Fruit fly (Drosophila melanogaster): ENCODE data around the gene CG1239.

CG1239 gene

DNA sequence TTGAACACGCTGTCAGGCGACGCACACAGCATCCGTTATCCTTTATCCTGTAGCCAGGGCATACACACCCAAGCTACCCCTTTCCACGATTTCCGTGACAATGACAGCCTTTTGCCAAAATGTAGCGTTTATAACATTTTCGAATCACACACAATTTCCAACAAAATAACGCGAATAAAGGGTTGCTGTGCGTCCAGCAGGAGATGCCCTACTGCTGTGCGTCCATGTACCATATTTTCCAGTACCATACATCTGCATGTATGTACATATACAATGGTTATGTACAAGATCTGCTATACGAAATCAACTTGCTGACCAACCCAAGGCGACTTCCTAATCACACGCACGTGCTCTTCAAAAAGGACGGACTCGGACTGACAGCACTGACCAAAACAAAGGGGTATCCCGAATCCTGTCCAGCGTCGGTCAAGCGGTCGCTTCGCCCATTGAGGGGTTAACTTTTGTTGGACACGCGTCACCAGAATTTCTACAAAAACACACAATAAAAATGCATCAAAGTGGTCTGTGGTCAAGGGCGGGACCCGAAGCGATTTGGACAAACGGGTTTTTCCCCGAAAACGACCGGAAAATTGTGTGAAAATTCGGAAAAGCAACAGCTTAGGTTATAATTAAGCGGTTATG is 5.5 kb upstream of the CG1239 start:
- no peak for TF ChIP-seq CG1620 (GFP tag; optimal IDR thresholded peaks at IDR 0.05)
- no peak for TF ChIP-seq tj (GFP tag; optimal IDR thresholded peaks at IDR 0.05)
- TF ChIP-seq CG33017 (tag; optimal IDR thresholded peaks at IDR 0.05), result no peak
- TF ChIP-seq bab1 (GFP tag; optimal IDR thresholded peaks at IDR 0.05), result no peak
- no peak for TF ChIP-seq Clk (GFP tag; optimal IDR thresholded peaks at IDR 0.05)
- TF ChIP-seq CG14711 (tag; optimal IDR thresholded peaks at IDR 0.05), result no peak
- TF ChIP-seq Crg-1 (GFP tag; optimal IDR thresholded peaks at IDR 0.05), result no peak
- TF ChIP-seq cnc (optimal IDR thresholded peaks at IDR 0.05), result no peak
- TF ChIP-seq CG11617 (GFP tag; optimal IDR thresholded peaks at IDR 0.05), result no peak
- no peak for TF ChIP-seq Hr96 (GFP tag; optimal IDR thresholded peaks at IDR 0.05)
- TF ChIP-seq Mnt (GFP tag; optimal IDR thresholded peaks at IDR 0.05), result no peak
- TF ChIP-seq cic (GFP tag; optimal IDR thresholded peaks at IDR 0.05), result no peak
- no peak for TF ChIP-seq CG7101 (tag; optimal IDR thresholded peaks at IDR 0.05)
- TF ChIP-seq ovo (GFP tag; optimal IDR thresholded peaks at IDR 0.05), result no peak
- no peak for TF ChIP-seq kay (GFP tag; ENCODE audit: borderline replicate concordance)
- no peak for TF ChIP-seq CG7045 (GFP tag; optimal IDR thresholded peaks at IDR 0.05)
- TF ChIP-seq CG12768 (GFP tag; optimal IDR thresholded peaks at IDR 0.05), result no peak
- no peak for TF ChIP-seq toe (GFP tag; optimal IDR thresholded peaks at IDR 0.05)

DNA sequence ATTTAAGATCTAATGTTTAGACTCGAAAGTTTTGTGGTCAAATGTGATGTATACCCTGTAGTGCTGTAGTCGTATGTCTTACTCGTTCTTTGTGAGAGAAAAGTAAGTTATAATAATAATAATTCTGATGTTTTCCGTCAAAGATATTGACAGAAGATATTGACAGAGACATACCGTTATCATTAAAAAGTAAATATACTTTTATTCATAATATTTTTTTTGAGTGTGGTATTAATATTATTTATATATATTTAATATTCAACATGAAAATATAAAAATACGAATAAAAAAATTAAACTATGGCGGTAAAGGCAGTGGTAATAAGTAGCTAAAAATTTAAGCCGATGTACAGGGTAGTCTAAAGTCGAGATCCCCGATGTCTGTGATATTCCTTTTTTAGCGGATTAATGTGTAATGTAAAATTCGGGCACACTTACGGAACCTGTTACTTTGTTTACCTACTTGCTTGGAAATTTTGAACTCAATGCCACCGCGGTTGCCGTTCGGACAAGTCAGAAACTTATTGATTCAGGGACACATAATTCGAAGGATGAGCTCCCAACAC is 3.1 kb downstream of the CG1239 start, which contains the start of the genes CG2100 and CG1236:
TSS of gene CG2100 (minus strand) at position 51 of the 565 bp plus-strand sequence.
TSS of gene CG1236 (plus strand) at position 444 of the 565 bp plus-strand sequence.
- TF ChIP-seq cic (GFP tag; optimal IDR thresholded peaks at IDR 0.05) (peak; percentile 18), Mnt (GFP tag; optimal IDR thresholded peaks at IDR 0.05) (peak; percentile 4), bab1 (GFP tag; optimal IDR thresholded peaks at IDR 0.05) (peak; percentile 73), CG11617 (GFP tag; optimal IDR thresholded peaks at IDR 0.05) (peak; percentile 91), Crg-1 (GFP tag; optimal IDR thresholded peaks at IDR 0.05) (peak; percentile 33), ovo (GFP tag; optimal IDR thresholded peaks at IDR 0.05) (peak; percentile 52), pad (GFP tag; optimal IDR thresholded peaks at IDR 0.05) (peak; percentile 67), CG1620 (GFP tag; optimal IDR thresholded peaks at IDR 0.05) (peak; percentile 22), CG14711 (tag; optimal IDR thresholded peaks at IDR 0.05) (peak; percentile 76), CG7045 (GFP tag; optimal IDR thresholded peaks at IDR 0.05) (peak; percentile 81), CG7101 (tag; optimal IDR thresholded peaks at IDR 0.05) (peak; percentile 80), Clk (GFP tag; optimal IDR thresholded peaks at IDR 0.05) (no peak), CG33017 (tag; optimal IDR thresholded peaks at IDR 0.05) (peak; percentile 80), cnc (optimal IDR thresholded peaks at IDR 0.05) (no peak), CG12768 (GFP tag; optimal IDR thresholded peaks at IDR 0.05) (peak; percentile 69), CG5204 (GFP tag; optimal IDR thresholded peaks at IDR 0.05) (no peak), kay (GFP tag; ENCODE audit: borderline replicate concordance) (no peak), Hr96 (GFP tag; optimal IDR thresholded peaks at IDR 0.05) (no peak), tj (GFP tag; optimal IDR thresholded peaks at IDR 0.05) (peak; percentile 61), toe (GFP tag; optimal IDR thresholded peaks at IDR 0.05) (no peak)

DNA sequence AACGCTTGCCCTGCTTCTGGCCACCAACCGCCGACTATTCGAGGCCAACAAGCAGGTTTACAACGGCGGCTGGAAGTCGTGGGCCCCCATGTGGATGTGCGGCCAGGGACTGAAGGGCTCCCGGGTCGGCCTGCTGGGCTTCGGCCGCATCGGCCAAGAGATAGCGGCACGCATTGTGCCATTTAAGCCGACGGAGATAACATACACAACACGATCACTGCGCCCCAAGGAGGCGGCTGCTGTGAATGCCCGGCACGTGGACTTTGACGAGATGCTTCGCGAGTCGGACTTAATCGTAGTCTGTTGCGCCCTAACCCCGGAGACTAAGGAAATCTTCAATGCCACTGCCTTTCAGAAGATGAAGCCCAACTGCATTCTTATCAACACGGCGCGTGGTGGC is 4.0 kb downstream of the CG1239 start:
- TF ChIP-seq CG11617 (GFP tag; optimal IDR thresholded peaks at IDR 0.05) (no peak), CG12768 (GFP tag; optimal IDR thresholded peaks at IDR 0.05) (no peak), tj (GFP tag; optimal IDR thresholded peaks at IDR 0.05) (no peak), pad (GFP tag; optimal IDR thresholded peaks at IDR 0.05) (no peak), Mnt (GFP tag; optimal IDR thresholded peaks at IDR 0.05) (no peak)

DNA sequence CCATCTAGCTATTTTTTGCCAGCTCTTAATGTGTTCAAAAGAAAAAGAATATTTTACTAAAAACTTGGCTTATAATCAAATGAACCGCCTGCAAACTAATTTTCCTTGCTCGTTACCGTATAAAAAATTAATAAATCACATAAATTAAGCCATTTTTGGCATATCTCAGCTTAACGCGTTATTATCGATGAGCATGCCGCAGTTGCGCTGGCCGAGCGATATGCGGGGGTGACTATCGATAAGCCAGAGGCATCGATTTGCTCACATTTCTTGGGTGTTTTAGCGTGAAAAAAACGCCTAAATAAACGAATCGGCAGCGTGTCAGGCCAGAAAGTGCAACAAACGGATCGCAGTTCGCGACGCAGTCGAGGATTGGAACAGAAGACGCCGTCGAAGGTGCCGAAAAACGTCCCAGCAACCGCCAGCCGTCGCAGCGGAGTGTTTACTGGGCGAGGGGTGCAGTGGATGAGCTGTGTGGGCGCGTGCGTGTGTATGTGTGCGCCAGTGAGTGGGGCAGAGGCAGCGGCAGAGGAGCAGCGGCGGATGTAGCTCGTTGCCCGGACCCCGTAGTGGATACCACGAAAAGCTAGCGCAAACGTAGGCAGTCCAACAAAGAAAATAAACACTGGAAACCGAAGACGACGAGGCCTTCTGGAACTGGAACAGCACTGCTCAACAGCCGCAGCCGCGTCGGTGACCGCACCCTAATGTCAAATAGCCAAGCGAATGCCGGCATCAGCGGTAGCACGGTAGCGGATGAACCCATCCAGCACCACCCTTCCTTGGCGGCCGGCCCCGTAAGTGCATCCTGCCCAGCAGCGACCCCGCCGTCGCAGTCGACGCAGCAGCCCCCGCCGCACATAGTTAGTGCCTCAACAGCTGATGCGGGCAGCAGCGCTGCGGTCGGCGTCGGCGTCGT is 9.2 kb downstream of the CG1239 start, which contains the start of the genes Sym and Madm:
TSS of gene Sym (minus strand) at position 199 of the 919 bp plus-strand sequence.
TSS of gene Madm (plus strand) at position 233 of the 919 bp plus-strand sequence.
- TF ChIP-seq cnc (optimal IDR thresholded peaks at IDR 0.05) (no peak), Hr96 (GFP tag; optimal IDR thresholded peaks at IDR 0.05) (peak; percentile 51), tj (GFP tag; optimal IDR thresholded peaks at IDR 0.05) (peak; percentile 42), cic (GFP tag; optimal IDR thresholded peaks at IDR 0.05) (no peak), Mnt (GFP tag; optimal IDR thresholded peaks at IDR 0.05) (peak; percentile 63), CG1620 (GFP tag; optimal IDR thresholded peaks at IDR 0.05) (peak; percentile 40), toe (GFP tag; optimal IDR thresholded peaks at IDR 0.05) (no peak), kay (GFP tag; ENCODE audit: borderline replicate concordance) (no peak), CG11617 (GFP tag; optimal IDR thresholded peaks at IDR 0.05) (peak; percentile 34), CG5204 (GFP tag; optimal IDR thresholded peaks at IDR 0.05) (peak; percentile 15), CG14711 (tag; optimal IDR thresholded peaks at IDR 0.05) (peak; percentile 11), CG7101 (tag; optimal IDR thresholded peaks at IDR 0.05) (peak; percentile 19), CG12768 (GFP tag; optimal IDR thresholded peaks at IDR 0.05) (no peak), Crg-1 (GFP tag; optimal IDR thresholded peaks at IDR 0.05) (peak; percentile 3), Clk (GFP tag; optimal IDR thresholded peaks at IDR 0.05) (no peak), CG33017 (tag; optimal IDR thresholded peaks at IDR 0.05) (no peak), ovo (GFP tag; optimal IDR thresholded peaks at IDR 0.05) (peak; percentile 15), bab1 (GFP tag; optimal IDR thresholded peaks at IDR 0.05) (peak; percentile 41), pad (GFP tag; optimal IDR thresholded peaks at IDR 0.05) (peak; percentile 13), CG7045 (GFP tag; optimal IDR thresholded peaks at IDR 0.05) (no peak)

DNA sequence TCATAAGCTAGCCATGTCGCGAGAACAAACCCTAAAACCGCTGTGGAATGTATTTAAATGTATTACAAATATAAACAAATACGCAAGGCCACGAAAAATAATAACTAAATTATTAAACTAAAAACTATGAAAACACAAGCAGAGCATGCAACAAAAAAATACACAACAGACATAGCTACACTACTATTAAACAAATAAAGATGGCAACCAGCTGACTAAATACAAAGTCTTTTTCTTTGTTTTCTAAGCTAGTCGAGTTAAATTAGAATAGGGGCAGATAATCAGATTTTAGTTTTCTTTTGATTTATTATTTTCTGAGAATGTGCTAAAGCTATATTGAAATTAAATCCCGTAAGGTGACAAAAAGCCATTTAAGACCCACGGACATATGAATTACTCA is 13.3 kb downstream of the CG1239 start:
- TF ChIP-seq cic (GFP tag; optimal IDR thresholded peaks at IDR 0.05), result no peak
- TF ChIP-seq tj (GFP tag; optimal IDR thresholded peaks at IDR 0.05), result no peak
- no peak for TF ChIP-seq CG12768 (GFP tag; optimal IDR thresholded peaks at IDR 0.05)
- TF ChIP-seq Hr96 (GFP tag; optimal IDR thresholded peaks at IDR 0.05), result no peak
- no peak for TF ChIP-seq ovo (GFP tag; optimal IDR thresholded peaks at IDR 0.05)
- no peak for TF ChIP-seq CG5204 (GFP tag; optimal IDR thresholded peaks at IDR 0.05)
- no peak for TF ChIP-seq Clk (GFP tag; optimal IDR thresholded peaks at IDR 0.05)
- TF ChIP-seq CG7045 (GFP tag; optimal IDR thresholded peaks at IDR 0.05), result no peak
- no peak for TF ChIP-seq CG1620 (GFP tag; optimal IDR thresholded peaks at IDR 0.05)
- TF ChIP-seq CG33017 (tag; optimal IDR thresholded peaks at IDR 0.05), result no peak
- TF ChIP-seq CG11617 (GFP tag; optimal IDR thresholded peaks at IDR 0.05), result no peak
- TF ChIP-seq Crg-1 (GFP tag; optimal IDR thresholded peaks at IDR 0.05), result no peak
- no peak for TF ChIP-seq pad (GFP tag; optimal IDR thresholded peaks at IDR 0.05)
- no peak for TF ChIP-seq cnc (optimal IDR thresholded peaks at IDR 0.05)

Measured in whole organism, adult.